Fruit fly (Drosophila melanogaster) whole organism, embryonic: ENCODE results near the gene Spn28B.
A peak's percentile ranks its signal among the peaks of the same experiment; 100 is the strongest.

Experiments used
- ATbp ChIP-seq: fragments of 200-800 bp; sonication (Bioruptor generic); optimal IDR thresholded peaks from 2 replicates; lab custom pipeline; 2017; ENCODE audit warnings: missing biosample characterization, mild to moderate bottlenecking, missing genetic modification characterization, missing genetic modification reagents
- Antp ChIP-seq: fragments of 200-800 bp; sonication (Bioruptor generic); optimal IDR thresholded peaks from 3 replicates; lab custom pipeline; 2016; ENCODE audit warnings: missing biosample characterization, missing genetic modification characterization
- CG1024 ChIP-seq: fragments of 200-800 bp; sonication (Bioruptor generic); IDR thresholded peaks from 2 replicates; pipeline ENCODE4 v1.3.6; 2022; ENCODE audit warnings: missing biosample characterization, missing genetic modification characterization
- CG10462 ChIP-seq: fragments of 200-800 bp; sonication (Bioruptor generic); optimal IDR thresholded peaks from 2 replicates; lab custom pipeline; 2016; ENCODE audit warnings: missing biosample characterization, missing genetic modification characterization
- CG11456 ChIP-seq: fragments of 200-800 bp; sonication (Bioruptor generic); IDR thresholded peaks from 3 replicates; pipeline ENCODE4 v1.3.6; 2022; ENCODE audit warnings: missing biosample characterization, missing genetic modification characterization
- CG11560 ChIP-seq: fragments of 200-800 bp; sonication (Bioruptor generic); IDR thresholded peaks from 3 replicates; pipeline ENCODE4 v1.3.6; 2022; ENCODE audit warnings: missing biosample characterization, missing genetic modification characterization
- CG13287 ChIP-seq: fragments of 200-800 bp; sonication (Bioruptor generic); IDR thresholded peaks from 2 replicates; pipeline ENCODE4 v1.3.6; 2022; ENCODE audit warnings: missing biosample characterization, missing genetic modification characterization; ENCODE audit not compliant: partially characterized antibody
- CG13424 ChIP-seq: fragments of 200-800 bp; sonication (Bioruptor generic); optimal IDR thresholded peaks from 2 replicates; lab custom pipeline; 2019; ENCODE audit warnings: missing biosample characterization, mild to moderate bottlenecking, missing genetic modification characterization, moderate library complexity
- CG13894 ChIP-seq: fragments of 200-800 bp; sonication (Bioruptor generic); optimal IDR thresholded peaks from 3 replicates; lab custom pipeline; 2018; ENCODE audit warnings: missing biosample characterization, mild to moderate bottlenecking, missing genetic modification characterization, moderate library complexity
- CG14441 ChIP-seq: fragments of 200-800 bp; sonication (Bioruptor generic); IDR thresholded peaks from 2 replicates; pipeline ENCODE4 v1.3.6; 2022; ENCODE audit warnings: missing biosample characterization, missing genetic modification characterization
- CG14667 ChIP-seq: fragments of 200-800 bp; sonication (Bioruptor generic); IDR thresholded peaks from 2 replicates; pipeline ENCODE4 v1.3.6; 2022; ENCODE audit warnings: missing biosample characterization, missing genetic modification characterization
- CG2116 ChIP-seq: fragments of 200-800 bp; sonication (Bioruptor generic); optimal IDR thresholded peaks from 3 replicates; lab custom pipeline; 2018; ENCODE audit warnings: missing biosample characterization, mild to moderate bottlenecking, missing genetic modification characterization
- CG31365 ChIP-seq: fragments of 200-800 bp; sonication (Bioruptor generic); optimal IDR thresholded peaks from 2 replicates; lab custom pipeline; 2018; ENCODE audit warnings: missing biosample characterization, mild to moderate bottlenecking, missing genetic modification characterization
- CG3163 ChIP-seq: fragments of 200-800 bp; sonication (Bioruptor generic); optimal IDR thresholded peaks from 3 replicates; lab custom pipeline; 2016; ENCODE audit warnings: missing biosample characterization, missing genetic modification characterization
- CG8359 ChIP-seq: fragments of 200-800 bp; sonication (Bioruptor generic); optimal IDR thresholded peaks from 2 replicates; lab custom pipeline; 2017; ENCODE audit warnings: missing biosample characterization, mild to moderate bottlenecking, missing genetic modification characterization, borderline replicate concordance
- CG8388 ChIP-seq: fragments of 200-800 bp; sonication (Bioruptor generic); optimal IDR thresholded peaks from 2 replicates; lab custom pipeline; 2019; ENCODE audit warnings: missing biosample characterization, mild to moderate bottlenecking, missing genetic modification characterization, moderate library complexity
- D19B ChIP-seq: fragments of 200-800 bp; sonication (Bioruptor generic); optimal IDR thresholded peaks from 2 replicates; lab custom pipeline; 2017; ENCODE audit warnings: missing biosample characterization, mild to moderate bottlenecking, missing genetic modification characterization
- Dbx ChIP-seq: fragments of 200-800 bp; sonication (Bioruptor generic); IDR thresholded peaks from 3 replicates; pipeline ENCODE4 v1.3.6; 2022; ENCODE audit warnings: missing biosample characterization, missing genetic modification characterization
- Dll ChIP-seq: fragments of 200-800 bp; sonication (Bioruptor generic); IDR thresholded peaks from 4 replicates; pipeline ENCODE4 v1.3.6; 2022; ENCODE audit warnings: missing biosample characterization, missing genetic modification characterization; ENCODE audit not compliant: partially characterized antibody
- H15 ChIP-seq: fragments of 200-800 bp; sonication (Bioruptor generic); IDR thresholded peaks from 3 replicates; pipeline ENCODE4 v1.3.6; 2022; ENCODE audit warnings: missing biosample characterization, missing genetic modification characterization
- HmgZ ChIP-seq: fragments of 200-800 bp; sonication (Bioruptor generic); optimal IDR thresholded peaks from 2 replicates; lab custom pipeline; 2018; ENCODE audit warnings: missing biosample characterization, mild to moderate bottlenecking, missing genetic modification characterization
- Jarid2 ChIP-seq: fragments of 200-800 bp; sonication (Bioruptor generic); optimal IDR thresholded peaks from 3 replicates; lab custom pipeline; 2017; ENCODE audit warnings: mild to moderate bottlenecking, missing biosample characterization, missing genetic modification reagents, missing genetic modification characterization
- Mad ChIP-seq: fragments of 200-800 bp; sonication (Bioruptor generic); optimal IDR thresholded peaks from 2 replicates; lab custom pipeline; 2016; ENCODE audit warnings: missing biosample characterization, missing genetic modification characterization
- NK7.1 ChIP-seq: fragments of 200-800 bp; sonication (Bioruptor generic); optimal IDR thresholded peaks from 3 replicates; lab custom pipeline; 2016; ENCODE audit warnings: missing biosample characterization, missing genetic modification characterization
- Rfx ChIP-seq: fragments of 200-800 bp; sonication (Bioruptor generic); IDR thresholded peaks from 2 replicates; pipeline ENCODE4 v1.3.6; 2022; ENCODE audit warnings: missing biosample characterization, missing genetic modification characterization
- Side ChIP-seq: fragments of 200-800 bp; sonication (Bioruptor generic); optimal IDR thresholded peaks from 2 replicates; lab custom pipeline; 2016; ENCODE audit warnings: missing biosample characterization, missing genetic modification characterization
- Sox100B ChIP-seq: fragments of 200-800 bp; sonication (Bioruptor generic); optimal IDR thresholded peaks from 3 replicates; lab custom pipeline; 2018; ENCODE audit warnings: missing biosample characterization, mild to moderate bottlenecking, missing genetic modification characterization
- Xrp1 ChIP-seq: fragments of 200-800 bp; sonication (Bioruptor generic); IDR thresholded peaks from 2 replicates; pipeline ENCODE4 v1.3.6; 2022; ENCODE audit warnings: missing biosample characterization, missing genetic modification characterization
- abd-A ChIP-seq: fragments of 200-800 bp; sonication (Bioruptor generic); optimal IDR thresholded peaks from 3 replicates; lab custom pipeline; 2019; ENCODE audit warnings: missing biosample characterization, mild to moderate bottlenecking, missing genetic modification characterization, moderate library complexity
- az2 ChIP-seq: fragments of 200-800 bp; sonication (Bioruptor generic); optimal IDR thresholded peaks from 3 replicates; lab custom pipeline; 2016; ENCODE audit warnings: missing biosample characterization, missing genetic modification characterization
- cad ChIP-seq: fragments of >200 bp; optimal IDR thresholded peaks from 2 replicates; lab custom pipeline; 2017; ENCODE audit warnings: missing biosample characterization, missing genetic modification characterization
- cas ChIP-seq: fragments of 200-800 bp; sonication (Bioruptor generic); IDR thresholded peaks from 2 replicates; pipeline ENCODE4 v1.3.6; 2022; ENCODE audit warnings: missing biosample characterization, missing genetic modification characterization
- corto ChIP-seq: fragments of 200-800 bp; sonication (Bioruptor generic); optimal IDR thresholded peaks from 2 replicates; lab custom pipeline; 2016; ENCODE audit warnings: missing biosample characterization, mild to moderate bottlenecking, missing genetic modification characterization, moderate library complexity
- croc ChIP-seq: fragments of 200-800 bp; sonication (Bioruptor generic); conservative IDR thresholded peaks from 3 replicates; pipeline ENCODE4 v1.3.6; 2022; ENCODE audit warnings: missing biosample characterization, missing genetic modification characterization
- dimm ChIP-seq: fragments of 200-800 bp; sonication (Bioruptor generic); IDR thresholded peaks from 2 replicates; pipeline ENCODE4 v1.3.6; 2022; ENCODE audit warnings: missing biosample characterization, missing genetic modification characterization
- dmrt11E ChIP-seq: fragments of 200-800 bp; sonication (Bioruptor generic); optimal IDR thresholded peaks from 3 replicates; lab custom pipeline; 2018; ENCODE audit warnings: missing biosample characterization, mild to moderate bottlenecking, missing genetic modification characterization, moderate library complexity
- fd102C ChIP-seq: fragments of 200-800 bp; sonication (Bioruptor generic); optimal IDR thresholded peaks from 2 replicates; lab custom pipeline; 2018; ENCODE audit warnings: missing biosample characterization, mild to moderate bottlenecking, missing genetic modification characterization, moderate library complexity
- ftz-f1 ChIP-seq: fragments of 200-800 bp; sonication (Bioruptor generic); optimal IDR thresholded peaks from 2 replicates; lab custom pipeline; 2016; ENCODE audit warnings: missing biosample characterization, missing genetic modification characterization
- fu2 ChIP-seq: fragments of 200-800 bp; sonication (Bioruptor generic); optimal IDR thresholded peaks from 2 replicates; lab custom pipeline; 2016; ENCODE audit warnings: missing biosample characterization, missing genetic modification characterization
- hbn ChIP-seq: fragments of 200-800 bp; sonication (Bioruptor generic); IDR thresholded peaks from 2 replicates; pipeline ENCODE4 v1.3.6; 2022; ENCODE audit warnings: missing biosample characterization, missing genetic modification characterization; ENCODE audit not compliant: partially characterized antibody
- hkb ChIP-seq, 2 experiments: fragments of 200-800 bp in 1 of 2; fragments of >200 bp in 1 of 2; sonication (Bioruptor generic) in 1 of 2; IDR thresholded peaks in 1 of 2; optimal IDR thresholded peaks in 1 of 2; 2 replicates each; pipeline versions ENCODE4 v1.3.6 to Lab custom; 2017 to 2022; ENCODE audit warnings: missing biosample characterization in 1 of 2, missing genetic modification characterization in 1 of 2
- maf-S ChIP-seq: fragments of 200-800 bp; sonication (Bioruptor generic); optimal IDR thresholded peaks from 2 replicates; lab custom pipeline; 2016; ENCODE audit warnings: missing biosample characterization, missing genetic modification characterization
- nau ChIP-seq: fragments of 200-800 bp; sonication (Bioruptor generic); optimal IDR thresholded peaks from 3 replicates; lab custom pipeline; 2017; ENCODE audit warnings: missing biosample characterization, mild to moderate bottlenecking, missing genetic modification characterization, missing genetic modification reagents
- p53 ChIP-seq: fragments of 200-800 bp; sonication (Bioruptor generic); optimal IDR thresholded peaks from 2 replicates; lab custom pipeline; 2016; ENCODE audit warnings: missing biosample characterization, missing genetic modification characterization
- sr ChIP-seq: fragments of 200-800 bp; sonication (Bioruptor generic); IDR thresholded peaks from 3 replicates; pipeline ENCODE4 v1.3.6; 2022; ENCODE audit warnings: missing biosample characterization, missing genetic modification characterization
- sug ChIP-seq: fragments of 200-800 bp; optimal IDR thresholded peaks from 2 replicates; lab custom pipeline; 2019; ENCODE audit warnings: missing biosample characterization, mild to moderate bottlenecking, missing genetic modification characterization, moderate library complexity
- toy ChIP-seq: fragments of 200-800 bp; sonication (Bioruptor generic); IDR thresholded peaks from 2 replicates; pipeline ENCODE4 v1.3.6; 2022; ENCODE audit warnings: missing biosample characterization, missing genetic modification characterization
- vvl ChIP-seq: fragments of 200-800 bp; sonication (Bioruptor generic); IDR thresholded peaks from 2 replicates; pipeline ENCODE4 v1.3.6; 2022; ENCODE audit warnings: missing biosample characterization, missing genetic modification characterization

The Spn28B gene

dm6 chr2L:7576462-7577360, 5.0 kb upstream of the Spn28B start (continued):
- TF ChIP-seq HmgZ (tag; lab: Kevin White, UChicago): peak; percentile 42
- peak; percentile 34 for TF ChIP-seq abd-A (tag; lab: Kevin White, UChicago)
- peak; percentile 92 for TF ChIP-seq Jarid2 (GFP tag; lab: Kevin White, UChicago)
- no peak for TF ChIP-seq hbn (GFP tag; lab: Robert Waterston, UW)
- TF ChIP-seq maf-S: no peak
- peak; percentile 85 for TF ChIP-seq corto (GFP tag; lab: Kevin White, UChicago)
- TF ChIP-seq Dll (GFP tag; lab: Robert Waterston, UW): no peak
- peak; percentile 90 for TF ChIP-seq ATbp
- peak; percentile 31; the same call in 1 of the 2 replicates for TF ChIP-seq CG1024 (GFP tag; lab: Robert Waterston, UW)
- TF ChIP-seq fu2: no peak
- TF ChIP-seq NK7.1 (GFP tag; lab: Kevin White, UChicago): peak; percentile 43
- 0 out of 2 replicates have a peak, but pooled peaks have one; percentile 12 for TF ChIP-seq toy (GFP tag; lab: Robert Waterston, UW)
- TF ChIP-seq H15: peak; percentile 58; the same call in 1 of the 3 replicates
- TF ChIP-seq croc (GFP tag; lab: Robert Waterston, UW): peak; percentile 82
- TF ChIP-seq vvl (GFP tag; lab: Robert Waterston, UW): peak; percentile 92
- peak; percentile 77 for TF ChIP-seq Side
- TF ChIP-seq Antp (GFP tag; lab: Kevin White, UChicago): peak; percentile 68
- peak; percentile 36 for TF ChIP-seq p53 (GFP tag; lab: Kevin White, UChicago)
- TF ChIP-seq CG10462: no peak
- TF ChIP-seq dmrt11E (tag; lab: Kevin White, UChicago): peak; percentile 81
- peak; percentile 92 for TF ChIP-seq fd102C (GFP tag; lab: Kevin White, UChicago)
- peak; percentile 54 for TF ChIP-seq sug
- no peak for TF ChIP-seq ftz-f1 (GFP tag; lab: Kevin White, UChicago)
- peak; percentile 68 for TF ChIP-seq Rfx (GFP tag; lab: Robert Waterston, UW)
- TF ChIP-seq CG8359: peak; percentile 67
- TF ChIP-seq CG13894: peak; percentile 98
- TF ChIP-seq CG11456 (GFP tag; lab: Robert Waterston, UW): no peak
- peak; percentile 41 for TF ChIP-seq D19B (GFP tag; lab: Kevin White, UChicago)
- no peak for TF ChIP-seq dimm (GFP tag; lab: Robert Waterston, UW)
- TF ChIP-seq CG8388 (GFP tag; lab: Kevin White, UChicago): peak; percentile 61
- peak; percentile 13; the same call in 1 of the 2 replicates for TF ChIP-seq CG13287 (GFP tag; lab: Robert Waterston, UW)
- TF ChIP-seq Sox100B: peak; percentile 89
- TF ChIP-seq CG31365 (tag; lab: Kevin White, UChicago): peak; percentile 51
- TF ChIP-seq Xrp1 (GFP tag; lab: Robert Waterston, UW): peak; percentile 95
- no peak for TF ChIP-seq cad (GFP tag; lab: Kevin White, UChicago)
- TF ChIP-seq hkb (optimal IDR thresholded peaks at IDR 0.05; lab: Kevin White, UChicago): no peak
- TF ChIP-seq hkb (GFP tag; IDR thresholded peaks at IDR 0.05; lab: Robert Waterston, UW): peak; percentile 80
- TF ChIP-seq CG3163 (GFP tag; lab: Kevin White, UChicago): peak; percentile 23
- TF ChIP-seq CG2116 (GFP tag; lab: Kevin White, UChicago): peak; percentile 17
- TF ChIP-seq az2 (GFP tag; lab: Kevin White, UChicago): peak; percentile 84
- TF ChIP-seq Mad: peak; percentile 59
- TF ChIP-seq CG13424 (tag; lab: Kevin White, UChicago): peak; percentile 52
- no peak; the same call in 2 of the 3 replicates for TF ChIP-seq Dbx (GFP tag; lab: Robert Waterston, UW)
- TF ChIP-seq CG11560 (tag; lab: Robert Waterston, UW): 0 out of 3 replicates have a peak, but pooled peaks have one; percentile 21
- TF ChIP-seq CG14667 (GFP tag; lab: Robert Waterston, UW): no peak; the same call in 1 of the 2 replicates
- peak; percentile 44; the same call in 1 of the 2 replicates for TF ChIP-seq cas (GFP tag; lab: Robert Waterston, UW)
- TF ChIP-seq sr (GFP tag; lab: Robert Waterston, UW): peak; percentile 81
- TF ChIP-seq CG14441: peak; percentile 69
- peak; percentile 83 for TF ChIP-seq nau (GFP tag; lab: Kevin White, UChicago)
